Fruit fly (Drosophila melanogaster) whole organism, embryonic: ENCODE measurements around the gene isoQC.

Source experiments
- B-H1 ChIP-seq: fragments of 200-800 bp; sonication (Bioruptor generic); IDR thresholded peaks from 3 replicates; pipeline ENCODE4 v1.3.6; 2022; ENCODE audit warnings: missing biosample characterization, missing genetic modification characterization
- BtbVII ChIP-seq: fragments of 200-800 bp; sonication (Bioruptor generic); optimal IDR thresholded peaks from 3 replicates; lab custom pipeline; 2017; ENCODE audit warnings: missing biosample characterization, mild to moderate bottlenecking, missing genetic modification characterization
- CG10147 ChIP-seq: fragments of 200-800 bp; sonication (Bioruptor generic); optimal IDR thresholded peaks from 2 replicates; lab custom pipeline; 2019; ENCODE audit warnings: missing biosample characterization, mild to moderate bottlenecking, missing genetic modification characterization, moderate library complexity
- CG10366 ChIP-seq: fragments of 200-800 bp; sonication (Bioruptor generic); IDR thresholded peaks from 2 replicates; pipeline ENCODE4 v1.3.6; 2022; ENCODE audit warnings: missing biosample characterization, missing genetic modification characterization
- CG13287 ChIP-seq: fragments of 200-800 bp; sonication (Bioruptor generic); IDR thresholded peaks from 2 replicates; pipeline ENCODE4 v1.3.6; 2022; ENCODE audit warnings: missing biosample characterization, missing genetic modification characterization; ENCODE audit not compliant: partially characterized antibody
- CG13775 ChIP-seq: fragments of 200-800 bp; sonication (Bioruptor generic); optimal IDR thresholded peaks from 3 replicates; lab custom pipeline; 2017; ENCODE audit warnings: missing biosample characterization, mild to moderate bottlenecking, missing genetic modification characterization
- CG1529 ChIP-seq: fragments of 200-800 bp; sonication (Bioruptor generic); optimal IDR thresholded peaks from 3 replicates; lab custom pipeline; 2018; ENCODE audit warnings: missing biosample characterization, missing genetic modification characterization
- CG17361 ChIP-seq: fragments of 200-800 bp; sonication (Bioruptor generic); IDR thresholded peaks from 3 replicates; pipeline ENCODE4 v1.3.6; 2022; ENCODE audit warnings: missing biosample characterization, missing genetic modification characterization
- CG17802 ChIP-seq: fragments of 200-800 bp; sonication (Bioruptor generic); optimal IDR thresholded peaks from 2 replicates; lab custom pipeline; 2018; ENCODE audit warnings: missing biosample characterization, mild to moderate bottlenecking, missing genetic modification characterization, moderate library complexity
- CG18011 ChIP-seq: fragments of 200-800 bp; sonication (Bioruptor generic); optimal IDR thresholded peaks from 2 replicates; lab custom pipeline; 2017; ENCODE audit warnings: missing biosample characterization, missing genetic modification characterization, mild to moderate bottlenecking, moderate library complexity, missing genotype
- CG1832 ChIP-seq: fragments of 200-800 bp; sonication (Bioruptor generic); optimal IDR thresholded peaks from 2 replicates; lab custom pipeline; 2017; ENCODE audit warnings: missing biosample characterization, mild to moderate bottlenecking, missing genetic modification characterization, inconsistent platforms
- CG2116 ChIP-seq: fragments of 200-800 bp; sonication (Bioruptor generic); optimal IDR thresholded peaks from 3 replicates; lab custom pipeline; 2018; ENCODE audit warnings: missing biosample characterization, mild to moderate bottlenecking, missing genetic modification characterization
- CG3407 ChIP-seq: fragments of 200-800 bp; sonication (Bioruptor generic); optimal IDR thresholded peaks from 2 replicates; lab custom pipeline; 2018; ENCODE audit warnings: missing biosample characterization, mild to moderate bottlenecking, missing genetic modification characterization
- CG42726 ChIP-seq: fragments of 200-800 bp; sonication (Bioruptor generic); IDR thresholded peaks from 2 replicates; pipeline ENCODE4 v1.3.6; 2022; ENCODE audit warnings: missing biosample characterization, missing genetic modification characterization; ENCODE audit not compliant: partially characterized antibody
- CG4360 ChIP-seq: fragments of 200-800 bp; sonication (Bioruptor generic); IDR thresholded peaks from 2 replicates; pipeline ENCODE4 v1.3.6; 2022; ENCODE audit warnings: missing biosample characterization, missing genetic modification characterization
- CG4617 ChIP-seq: fragments of 200-800 bp; sonication (Bioruptor generic); optimal IDR thresholded peaks from 3 replicates; lab custom pipeline; 2016; ENCODE audit warnings: missing biosample characterization, missing genetic modification characterization, borderline replicate concordance
- CG6654 ChIP-seq: fragments of 200-800 bp; sonication (Bioruptor generic); optimal IDR thresholded peaks from 2 replicates; lab custom pipeline; 2017; ENCODE audit warnings: missing biosample characterization, mild to moderate bottlenecking, missing genetic modification characterization
- CHES-1-like ChIP-seq: fragments of 200-800 bp; sonication (Bioruptor generic); optimal IDR thresholded peaks from 2 replicates; lab custom pipeline; 2016; ENCODE audit warnings: missing biosample characterization, missing genetic modification characterization
- Dll ChIP-seq: fragments of 200-800 bp; sonication (Bioruptor generic); IDR thresholded peaks from 4 replicates; pipeline ENCODE4 v1.3.6; 2022; ENCODE audit warnings: missing biosample characterization, missing genetic modification characterization; ENCODE audit not compliant: partially characterized antibody
- Fer2 ChIP-seq: fragments of 200-800 bp; sonication (Bioruptor generic); optimal IDR thresholded peaks from 2 replicates; lab custom pipeline; 2018; ENCODE audit warnings: missing biosample characterization, mild to moderate bottlenecking, missing genetic modification characterization, moderate library complexity
- Fer3 ChIP-seq: fragments of 200-800 bp; sonication (Bioruptor generic); optimal IDR thresholded peaks from 2 replicates; lab custom pipeline; 2018; ENCODE audit warnings: missing biosample characterization, mild to moderate bottlenecking, missing genetic modification characterization, moderate library complexity
- Gug ChIP-seq: fragments of 200-800 bp; sonication (Bioruptor generic); IDR thresholded peaks from 4 replicates; pipeline ENCODE4 v1.3.6; 2022; ENCODE audit warnings: missing biosample characterization, missing genetic modification characterization
- Lim3 ChIP-seq: fragments of 200-800 bp; sonication (Bioruptor generic); IDR thresholded peaks from 2 replicates; pipeline ENCODE4 v1.3.6; 2022; ENCODE audit warnings: missing biosample characterization, missing genetic modification characterization
- MBD-R2 ChIP-seq: fragments of 200-800 bp; sonication (Bioruptor generic); IDR thresholded peaks from 2 replicates; pipeline ENCODE4 v1.3.6; 2022; ENCODE audit warnings: missing biosample characterization, missing genetic modification characterization
- MESR4 ChIP-seq: fragments of 200-800 bp; sonication (Bioruptor generic); optimal IDR thresholded peaks from 2 replicates; lab custom pipeline; 2018; ENCODE audit warnings: missing biosample characterization, mild to moderate bottlenecking, missing genetic modification characterization, moderate library complexity
- NK7.1 ChIP-seq: fragments of 200-800 bp; sonication (Bioruptor generic); optimal IDR thresholded peaks from 3 replicates; lab custom pipeline; 2016; ENCODE audit warnings: missing biosample characterization, missing genetic modification characterization
- Opbp ChIP-seq: fragments of 200-800 bp; sonication (Bioruptor generic); IDR thresholded peaks from 3 replicates; pipeline ENCODE4 v1.3.6; 2022; ENCODE audit warnings: missing biosample characterization, missing genetic modification characterization; ENCODE audit not compliant: partially characterized antibody
- Pdp1 ChIP-seq, 2 experiments: fragments of 200-800 bp; sonication (Bioruptor generic); optimal IDR thresholded peaks; 3 replicates each; lab custom pipeline; 2016; ENCODE audit warnings: missing biosample characterization in 2 of 2, missing genetic modification characterization in 2 of 2, mild to moderate bottlenecking in 1 of 2, moderate library complexity in 1 of 2
- Scr ChIP-seq: fragments of 200-800 bp; sonication (Bioruptor generic); IDR thresholded peaks from 2 replicates; pipeline ENCODE4 v1.3.6; 2022; ENCODE audit warnings: missing biosample characterization, missing genetic modification characterization; ENCODE audit not compliant: partially characterized antibody
- Trl ChIP-seq, 3 experiments: fragments of >200 bp in 2 of 3; fragments of 200-800 bp in 1 of 3; sonication (Bioruptor generic) in 1 of 3; optimal IDR thresholded peaks; 2 replicates in 1 of 3; 3 replicates in 2 of 3; lab custom pipeline; 2016 to 2017; ENCODE audit warnings: missing biosample characterization in 1 of 3, missing genetic modification characterization in 1 of 3
- al ChIP-seq: fragments of 200-800 bp; sonication (Bioruptor generic); IDR thresholded peaks from 2 replicates; pipeline ENCODE4 v1.3.6; 2022; ENCODE audit warnings: missing biosample characterization, missing genetic modification characterization
- bbx ChIP-seq: fragments of 200-800 bp; sonication (Bioruptor generic); IDR thresholded peaks from 2 replicates; pipeline ENCODE4 v1.3.6; 2022; ENCODE audit warnings: missing biosample characterization, missing genetic modification characterization; ENCODE audit not compliant: partially characterized antibody
- btn ChIP-seq: fragments of 200-800 bp; sonication (Bioruptor generic); optimal IDR thresholded peaks from 2 replicates; lab custom pipeline; 2016; ENCODE audit warnings: missing biosample characterization, missing genetic modification characterization
- chm ChIP-seq: fragments of 200-800 bp; sonication (Bioruptor generic); IDR thresholded peaks from 2 replicates; pipeline ENCODE4 v1.3.6; 2022; ENCODE audit warnings: missing biosample characterization, missing genetic modification characterization
- crol ChIP-seq: fragments of 200-800 bp; sonication (Bioruptor generic); IDR thresholded peaks from 2 replicates; pipeline ENCODE4 v1.3.6; 2022; ENCODE audit warnings: missing biosample characterization, missing genetic modification characterization
- fru ChIP-seq: fragments of >200 bp; optimal IDR thresholded peaks from 2 replicates; lab custom pipeline; 2017
- insv ChIP-seq, 2 experiments: fragments of 200-800 bp; sonication (Bioruptor generic); optimal IDR thresholded peaks; 3 replicates each; lab custom pipeline; 2016 to 2018; ENCODE audit warnings: missing biosample characterization in 2 of 2, missing genetic modification characterization in 2 of 2
- klu ChIP-seq: fragments of 200-800 bp; sonication (Bioruptor generic); IDR thresholded peaks from 2 replicates; pipeline ENCODE4 v1.3.6; 2022; ENCODE audit warnings: missing biosample characterization, missing genetic modification characterization
- knrl ChIP-seq: fragments of 200-800 bp; sonication (Bioruptor generic); IDR thresholded peaks from 3 replicates; pipeline ENCODE4 v1.3.6; 2022; ENCODE audit warnings: missing biosample characterization, missing genetic modification characterization; ENCODE audit not compliant: partially characterized antibody
- lov ChIP-seq, 2 experiments: fragments of 200-800 bp in 1 of 2; fragments of >200 bp in 1 of 2; sonication (Bioruptor generic) in 1 of 2; IDR thresholded peaks in 1 of 2; optimal IDR thresholded peaks in 1 of 2; 2 replicates in 1 of 2; 3 replicates in 1 of 2; pipeline versions ENCODE4 v1.3.6 to Lab custom; 2017 to 2022; ENCODE audit warnings: missing biosample characterization in 1 of 2, missing genetic modification characterization in 1 of 2
- nerfin-2 ChIP-seq: fragments of 200-800 bp; sonication (Bioruptor generic); IDR thresholded peaks from 2 replicates; pipeline ENCODE4 v1.3.6; 2022; ENCODE audit warnings: missing biosample characterization, missing genetic modification characterization; ENCODE audit not compliant: partially characterized antibody
- phol ChIP-seq: fragments of 200-800 bp; sonication (Bioruptor generic); optimal IDR thresholded peaks from 3 replicates; lab custom pipeline; 2018; ENCODE audit warnings: missing biosample characterization, mild to moderate bottlenecking, missing genetic modification characterization, moderate library complexity
- pum ChIP-seq: fragments of 200-800 bp; sonication (Bioruptor generic); optimal IDR thresholded peaks from 2 replicates; lab custom pipeline; 2016; ENCODE audit warnings: missing biosample characterization, missing genetic modification characterization
- ranshi ChIP-seq: fragments of 200-800 bp; sonication (Bioruptor generic); IDR thresholded peaks from 2 replicates; pipeline ENCODE4 v1.3.6; 2022; ENCODE audit warnings: missing biosample characterization, missing genetic modification characterization
- repo ChIP-seq: fragments of 200-800 bp; sonication (Bioruptor generic); optimal IDR thresholded peaks from 2 replicates; lab custom pipeline; 2016; ENCODE audit warnings: missing biosample characterization, missing genetic modification characterization
- sima ChIP-seq: fragments of 200-800 bp; sonication (Bioruptor generic); optimal IDR thresholded peaks from 2 replicates; lab custom pipeline; 2016; ENCODE audit warnings: missing biosample characterization, missing genetic modification characterization
- sna ChIP-seq: fragments of 200-800 bp; sonication (Bioruptor generic); IDR thresholded peaks from 2 replicates; pipeline ENCODE4 v1.3.6; 2022; ENCODE audit warnings: missing biosample characterization, missing genetic modification characterization; ENCODE audit not compliant: partially characterized antibody
- sqz ChIP-seq: fragments of 200-800 bp; sonication (Bioruptor generic); optimal IDR thresholded peaks from 3 replicates; lab custom pipeline; 2018; ENCODE audit warnings: missing biosample characterization, mild to moderate bottlenecking, missing genetic modification characterization
- tna ChIP-seq: fragments of 200-800 bp; sonication (Bioruptor generic); IDR thresholded peaks from 2 replicates; pipeline ENCODE4 v1.3.6; 2022; ENCODE audit warnings: missing biosample characterization, missing genetic modification characterization; ENCODE audit not compliant: partially characterized antibody

isoQC gene

DNA sequence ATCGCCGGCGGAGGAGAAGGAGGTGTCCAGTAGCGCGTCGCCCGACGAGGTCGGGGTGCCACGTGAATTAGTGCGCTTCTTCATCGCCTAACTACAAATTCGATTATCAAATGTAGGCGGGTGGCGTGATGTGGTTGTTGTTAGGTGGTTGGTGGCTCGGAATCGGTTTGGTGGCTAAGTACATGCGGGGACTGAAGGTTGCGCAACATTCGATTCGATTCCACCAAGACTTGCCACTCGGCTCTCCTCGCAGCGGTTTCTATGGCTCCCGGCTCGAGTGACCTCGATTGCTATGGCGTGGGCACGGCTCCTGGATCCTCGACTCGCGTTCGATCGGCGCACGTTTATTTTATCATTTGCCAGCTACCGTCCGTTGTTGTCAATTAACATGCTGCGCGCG lies 51.5 kb downstream of the isoQC start:
- TF ChIP-seq sna (GFP tag; lab: Robert Waterston, UW) (0 out of 2 replicates have a peak, but pooled peaks have one; percentile 26), CG3407 (GFP tag; lab: Kevin White, UChicago) (no peak), Gug (GFP tag; lab: Robert Waterston, UW) (no peak), Dll (GFP tag; lab: Robert Waterston, UW) (0 out of 4 replicates have a peak, but pooled peaks have one; percentile 11), btn (GFP tag; lab: Kevin White, UChicago) (no peak), fru (lab: Kevin White, UChicago) (no peak), NK7.1 (no peak), BtbVII (GFP tag; lab: Kevin White, UChicago) (no peak), Trl (optimal IDR thresholded peaks at IDR 0.05; lab: Kevin White, UChicago) (no peak), Trl (GFP tag; optimal IDR thresholded peaks at IDR 0.05; lab: Kevin White, UChicago) (no peak), MESR4 (GFP tag; lab: Kevin White, UChicago) (peak; percentile 56), sqz (GFP tag; lab: Kevin White, UChicago) (no peak), lov (optimal IDR thresholded peaks at IDR 0.05; lab: Kevin White, UChicago) (no peak), lov (GFP tag; IDR thresholded peaks at IDR 0.05; lab: Robert Waterston, UW) (no peak), phol (tag; lab: Kevin White, UChicago) (no peak), sima (GFP tag; lab: Kevin White, UChicago) (no peak), CG13775 (GFP tag; lab: Kevin White, UChicago) (no peak), nerfin-2 (no peak), CG13287 (peak; percentile 17; the same call in 1 of the 2 replicates), CG10147 (GFP tag; lab: Kevin White, UChicago) (no peak), Pdp1 (GFP tag; optimal IDR thresholded peaks at IDR 0.05; lab: Kevin White, UChicago) (peak in 1 of 2 experiments; percentile 99), CG2116 (GFP tag; lab: Kevin White, UChicago) (no peak), pum (no peak), CG17361 (GFP tag; lab: Robert Waterston, UW) (no peak), Fer3 (tag; lab: Kevin White, UChicago) (no peak), MBD-R2 (GFP tag; lab: Robert Waterston, UW) (no peak), CG1529 (GFP tag; lab: Kevin White, UChicago) (no peak), al (no peak), CG6654 (GFP tag; lab: Kevin White, UChicago) (no peak), CG10366 (GFP tag; lab: Robert Waterston, UW) (no peak), bbx (GFP tag; lab: Robert Waterston, UW) (peak; percentile 34; the same call in 1 of the 2 replicates), CHES-1-like (no peak), ranshi (GFP tag; lab: Robert Waterston, UW) (no peak), CG17802 (no peak), chm (GFP tag; lab: Robert Waterston, UW) (no peak), CG42726 (GFP tag; lab: Robert Waterston, UW) (0 out of 2 replicates have a peak, but pooled peaks have one; percentile 13), insv (GFP tag; optimal IDR thresholded peaks at IDR 0.05; lab: Kevin White, UChicago) (no peak), crol (GFP tag; lab: Robert Waterston, UW) (peak; percentile 66), Fer2 (tag; lab: Kevin White, UChicago) (no peak), tna (GFP tag; lab: Robert Waterston, UW) (peak; percentile 42; the same call in 1 of the 2 replicates), repo (no peak), Scr (GFP tag; lab: Robert Waterston, UW) (peak; percentile 30; the same call in 1 of the 2 replicates), klu (GFP tag; lab: Robert Waterston, UW) (no peak), CG1832 (GFP tag; lab: Kevin White, UChicago) (no peak), Opbp (0 out of 3 replicates have a peak, but pooled peaks have one; percentile 6), B-H1 (GFP tag; lab: Robert Waterston, UW) (no peak), knrl (GFP tag; lab: Robert Waterston, UW) (no peak), Lim3 (GFP tag; lab: Robert Waterston, UW) (no peak), CG4360 (GFP tag; lab: Robert Waterston, UW) (peak; percentile 54; the same call in 1 of the 2 replicates), CG4617 (no peak), CG18011 (GFP tag; lab: Kevin White, UChicago) (no peak)
